Fruit fly (Drosophila melanogaster) whole organism, embryonic: ENCODE data around the gene CG11905.

Experiments
- CG10267 ChIP-seq: fragments of 200-800 bp; sonication (Bioruptor generic); optimal IDR thresholded peaks from 2 replicates; lab custom pipeline; 2018; ENCODE audit warnings: missing biosample characterization, mild to moderate bottlenecking, missing genetic modification characterization, moderate library complexity
- CG10321 ChIP-seq: fragments of 200-800 bp; sonication (Bioruptor generic); IDR thresholded peaks from 2 replicates; pipeline ENCODE4 v1.3.6; 2022; ENCODE audit warnings: missing biosample characterization, missing genetic modification characterization
- CG14050 ChIP-seq: fragments of 200-800 bp; sonication (Bioruptor generic); IDR thresholded peaks from 3 replicates; pipeline ENCODE4 v1.3.6; 2022; ENCODE audit warnings: missing biosample characterization, missing genetic modification characterization
- CG14667 ChIP-seq: fragments of 200-800 bp; sonication (Bioruptor generic); IDR thresholded peaks from 2 replicates; pipeline ENCODE4 v1.3.6; 2022; ENCODE audit warnings: missing biosample characterization, missing genetic modification characterization
- CG15479 ChIP-seq: fragments of 200-800 bp; sonication (Bioruptor generic); optimal IDR thresholded peaks from 3 replicates; lab custom pipeline; 2019; ENCODE audit warnings: missing biosample characterization, mild to moderate bottlenecking, missing genetic modification characterization, moderate library complexity
- CG15696 ChIP-seq: fragments of 200-800 bp; sonication (Bioruptor generic); optimal IDR thresholded peaks from 2 replicates; lab custom pipeline; 2019; ENCODE audit warnings: missing biosample characterization, mild to moderate bottlenecking, missing genetic modification characterization, moderate library complexity
- CG17385 ChIP-seq: fragments of 200-800 bp; sonication (Bioruptor generic); optimal IDR thresholded peaks from 3 replicates; lab custom pipeline; 2018; ENCODE audit warnings: missing biosample characterization, mild to moderate bottlenecking, missing genetic modification characterization
- CG18476 ChIP-seq: fragments of 200-800 bp; sonication (Bioruptor generic); optimal IDR thresholded peaks from 2 replicates; lab custom pipeline; 2016; ENCODE audit warnings: missing biosample characterization, mild to moderate bottlenecking, missing genetic modification characterization
- CG2116 ChIP-seq: fragments of 200-800 bp; sonication (Bioruptor generic); optimal IDR thresholded peaks from 3 replicates; lab custom pipeline; 2018; ENCODE audit warnings: missing biosample characterization, mild to moderate bottlenecking, missing genetic modification characterization
- CG2129 ChIP-seq: fragments of 200-800 bp; sonication (Bioruptor generic); IDR thresholded peaks from 2 replicates; pipeline ENCODE4 v1.3.6; 2022; ENCODE audit warnings: missing biosample characterization, missing genetic modification characterization; ENCODE audit not compliant: partially characterized antibody
- CG30020 ChIP-seq: fragments of 200-800 bp; optimal IDR thresholded peaks from 2 replicates; lab custom pipeline; 2019; ENCODE audit warnings: missing biosample characterization, mild to moderate bottlenecking, missing genetic modification characterization, moderate library complexity
- CG31441 ChIP-seq: fragments of 200-800 bp; sonication (Bioruptor generic); IDR thresholded peaks from 2 replicates; pipeline ENCODE4 v1.3.6; 2022; ENCODE audit warnings: missing biosample characterization, missing genetic modification characterization
- CG3726 ChIP-seq: fragments of 200-800 bp; sonication (Bioruptor generic); IDR thresholded peaks from 3 replicates; pipeline ENCODE4, ENCODE4 v1.3.6; 2022; ENCODE audit warnings: missing biosample characterization, missing genetic modification characterization
- CG4360 ChIP-seq: fragments of 200-800 bp; sonication (Bioruptor generic); IDR thresholded peaks from 2 replicates; pipeline ENCODE4 v1.3.6; 2022; ENCODE audit warnings: missing biosample characterization, missing genetic modification characterization
- CG6654 ChIP-seq: fragments of 200-800 bp; sonication (Bioruptor generic); optimal IDR thresholded peaks from 2 replicates; lab custom pipeline; 2017; ENCODE audit warnings: missing biosample characterization, mild to moderate bottlenecking, missing genetic modification characterization
- CG6683 ChIP-seq: fragments of 200-800 bp; sonication (Bioruptor generic); optimal IDR thresholded peaks from 2 replicates; lab custom pipeline; 2017; ENCODE audit warnings: missing biosample characterization, mild to moderate bottlenecking, missing genetic modification characterization, missing genetic modification reagents
- CG6689 ChIP-seq: fragments of 200-800 bp; sonication (Bioruptor generic); IDR thresholded peaks from 2 replicates; pipeline ENCODE4 v1.3.6; 2022; ENCODE audit warnings: missing biosample characterization, missing genetic modification characterization
- CG8478 ChIP-seq: fragments of >200 bp; optimal IDR thresholded peaks from 2 replicates; lab custom pipeline; 2018
- Dbx ChIP-seq: fragments of 200-800 bp; sonication (Bioruptor generic); IDR thresholded peaks from 3 replicates; pipeline ENCODE4 v1.3.6; 2022; ENCODE audit warnings: missing biosample characterization, missing genetic modification characterization
- Ets65A ChIP-seq: fragments of 200-800 bp; sonication (Bioruptor generic); peaks from one replicate; lab custom pipeline; 2016; ENCODE audit warnings: missing biosample characterization, missing genetic modification characterization
- Fer2 ChIP-seq: fragments of 200-800 bp; sonication (Bioruptor generic); optimal IDR thresholded peaks from 2 replicates; lab custom pipeline; 2018; ENCODE audit warnings: missing biosample characterization, mild to moderate bottlenecking, missing genetic modification characterization, moderate library complexity
- HLH54F ChIP-seq: fragments of 200-800 bp; sonication (Bioruptor generic); optimal IDR thresholded peaks from 3 replicates; lab custom pipeline; 2016; ENCODE audit warnings: missing biosample characterization, missing genetic modification characterization
- Mad ChIP-seq: fragments of 200-800 bp; sonication (Bioruptor generic); optimal IDR thresholded peaks from 2 replicates; lab custom pipeline; 2016; ENCODE audit warnings: missing biosample characterization, missing genetic modification characterization
- Max ChIP-seq: fragments of 200-800 bp; sonication (Bioruptor generic); optimal IDR thresholded peaks from 2 replicates; lab custom pipeline; 2016; ENCODE audit warnings: missing biosample characterization, mild to moderate bottlenecking, missing genetic modification characterization
- NfI ChIP-seq: fragments of 200-800 bp; sonication (Bioruptor generic); optimal IDR thresholded peaks from 3 replicates; lab custom pipeline; 2018; ENCODE audit warnings: missing biosample characterization, mild to moderate bottlenecking, missing genetic modification characterization, moderate library complexity
- ap ChIP-seq: fragments of 200-800 bp; sonication (Bioruptor generic); IDR thresholded peaks from 2 replicates; pipeline ENCODE4 v1.3.6; 2022; ENCODE audit warnings: missing biosample characterization, missing genetic modification characterization
- br ChIP-seq: fragments of >200 bp; optimal IDR thresholded peaks from 2 replicates; lab custom pipeline; 2017
- bsh ChIP-seq, 2 experiments: fragments of 200-800 bp; sonication (Bioruptor generic); optimal IDR thresholded peaks; 2 replicates each; lab custom pipeline; 2017 to 2018; ENCODE audit warnings: mild to moderate bottlenecking in 2 of 2, missing biosample characterization in 2 of 2, missing genetic modification characterization in 2 of 2, moderate library complexity in 1 of 2
- croc ChIP-seq: fragments of 200-800 bp; sonication (Bioruptor generic); conservative IDR thresholded peaks from 3 replicates; pipeline ENCODE4 v1.3.6; 2022; ENCODE audit warnings: missing biosample characterization, missing genetic modification characterization
- dmrt99B ChIP-seq: fragments of 200-800 bp; sonication (Bioruptor generic); optimal IDR thresholded peaks from 2 replicates; lab custom pipeline; 2018; ENCODE audit warnings: missing biosample characterization, mild to moderate bottlenecking, missing genetic modification characterization, moderate library complexity
- dysf ChIP-seq: fragments of 200-800 bp; sonication (Bioruptor generic); IDR thresholded peaks from 3 replicates; pipeline ENCODE4 v1.3.6; 2022; ENCODE audit warnings: missing biosample characterization, missing genetic modification characterization
- eve ChIP-seq, 2 experiments: fragments of >200 bp; optimal IDR thresholded peaks; 2 replicates each; lab custom pipeline; 2017; ENCODE audit warnings: missing biosample characterization in 2 of 2, missing genetic modification characterization in 2 of 2
- exex ChIP-seq: fragments of 200-800 bp; sonication (Bioruptor generic); optimal IDR thresholded peaks from 4 replicates; lab custom pipeline; 2018; ENCODE audit warnings: missing biosample characterization, mild to moderate bottlenecking, missing genetic modification characterization, moderate library complexity
- gce ChIP-seq: fragments of 200-800 bp; sonication (Bioruptor generic); IDR thresholded peaks from 3 replicates; pipeline ENCODE4 v1.3.6; 2022; ENCODE audit warnings: missing biosample characterization, missing genetic modification characterization
- grau ChIP-seq: fragments of 200-800 bp; optimal IDR thresholded peaks from 3 replicates; lab custom pipeline; 2019; ENCODE audit warnings: missing biosample characterization, mild to moderate bottlenecking, missing genetic modification characterization, moderate library complexity
- jing ChIP-seq: fragments of 200-800 bp; sonication (Bioruptor generic); optimal IDR thresholded peaks from 2 replicates; lab custom pipeline; 2018; ENCODE audit warnings: missing biosample characterization, mild to moderate bottlenecking, missing genetic modification characterization
- lov ChIP-seq, 2 experiments: fragments of 200-800 bp in 1 of 2; fragments of >200 bp in 1 of 2; sonication (Bioruptor generic) in 1 of 2; IDR thresholded peaks in 1 of 2; optimal IDR thresholded peaks in 1 of 2; 2 replicates in 1 of 2; 3 replicates in 1 of 2; pipeline versions ENCODE4 v1.3.6 to Lab custom; 2017 to 2022; ENCODE audit warnings: missing biosample characterization in 1 of 2, missing genetic modification characterization in 1 of 2
- odd ChIP-seq: fragments of 200-800 bp; sonication (Bioruptor generic); optimal IDR thresholded peaks from 2 replicates; lab custom pipeline; 2017; ENCODE audit warnings: missing biosample characterization, mild to moderate bottlenecking, missing genetic modification characterization
- onecut ChIP-seq: fragments of 200-800 bp; sonication (Bioruptor generic); IDR thresholded peaks from 2 replicates; pipeline ENCODE4 v1.3.6; 2022; ENCODE audit warnings: missing biosample characterization, missing genetic modification characterization
- pan ChIP-seq, 4 experiments: fragments of >200 bp in 3 of 4; fragments of 200-800 bp in 1 of 4; sonication (Bioruptor generic) in 1 of 4; optimal IDR thresholded peaks in 3 of 4; IDR thresholded peaks in 1 of 4; 2 replicates each; pipeline versions ENCODE4 v1.3.6 to Lab custom; 2017 to 2022; ENCODE audit warnings: missing biosample characterization in 2 of 4, missing genetic modification characterization in 2 of 4, mixed read lengths in 1 of 4
- prd ChIP-seq, 3 experiments: fragments of >200 bp in 2 of 3; fragments of 200-800 bp in 1 of 3; sonication (Bioruptor generic) in 1 of 3; optimal IDR thresholded peaks in 2 of 3; IDR thresholded peaks in 1 of 3; 2 replicates in 2 of 3; 3 replicates in 1 of 3; pipeline versions ENCODE4 v1.3.6 to Lab custom; 2017 to 2022; ENCODE audit warnings: missing biosample characterization in 1 of 3, missing genetic modification characterization in 1 of 3
- run ChIP-seq: fragments of 200-800 bp; sonication (Bioruptor generic); optimal IDR thresholded peaks from 3 replicates; lab custom pipeline; 2018; ENCODE audit warnings: missing biosample characterization, mild to moderate bottlenecking, missing genetic modification characterization
- sim ChIP-seq: fragments of 200-800 bp; sonication (Bioruptor generic); IDR thresholded peaks from 2 replicates; pipeline ENCODE4 v1.3.6; 2022; ENCODE audit warnings: missing biosample characterization, missing genetic modification characterization
- sima ChIP-seq: fragments of 200-800 bp; sonication (Bioruptor generic); optimal IDR thresholded peaks from 2 replicates; lab custom pipeline; 2016; ENCODE audit warnings: missing biosample characterization, missing genetic modification characterization
- sug ChIP-seq: fragments of 200-800 bp; optimal IDR thresholded peaks from 2 replicates; lab custom pipeline; 2019; ENCODE audit warnings: missing biosample characterization, mild to moderate bottlenecking, missing genetic modification characterization, moderate library complexity
- tio ChIP-seq: fragments of 200-800 bp; sonication (Bioruptor generic); optimal IDR thresholded peaks from 2 replicates; lab custom pipeline; 2017; ENCODE audit warnings: missing biosample characterization, missing genetic modification characterization, inconsistent platforms
- tna ChIP-seq: fragments of 200-800 bp; sonication (Bioruptor generic); IDR thresholded peaks from 2 replicates; pipeline ENCODE4 v1.3.6; 2022; ENCODE audit warnings: missing biosample characterization, missing genetic modification characterization; ENCODE audit not compliant: partially characterized antibody
- zf30C ChIP-seq: fragments of 200-800 bp; sonication (Bioruptor generic); optimal IDR thresholded peaks from 3 replicates; lab custom pipeline; 2018; ENCODE audit warnings: missing biosample characterization, mild to moderate bottlenecking, missing genetic modification characterization

CG11905 gene

DNA sequence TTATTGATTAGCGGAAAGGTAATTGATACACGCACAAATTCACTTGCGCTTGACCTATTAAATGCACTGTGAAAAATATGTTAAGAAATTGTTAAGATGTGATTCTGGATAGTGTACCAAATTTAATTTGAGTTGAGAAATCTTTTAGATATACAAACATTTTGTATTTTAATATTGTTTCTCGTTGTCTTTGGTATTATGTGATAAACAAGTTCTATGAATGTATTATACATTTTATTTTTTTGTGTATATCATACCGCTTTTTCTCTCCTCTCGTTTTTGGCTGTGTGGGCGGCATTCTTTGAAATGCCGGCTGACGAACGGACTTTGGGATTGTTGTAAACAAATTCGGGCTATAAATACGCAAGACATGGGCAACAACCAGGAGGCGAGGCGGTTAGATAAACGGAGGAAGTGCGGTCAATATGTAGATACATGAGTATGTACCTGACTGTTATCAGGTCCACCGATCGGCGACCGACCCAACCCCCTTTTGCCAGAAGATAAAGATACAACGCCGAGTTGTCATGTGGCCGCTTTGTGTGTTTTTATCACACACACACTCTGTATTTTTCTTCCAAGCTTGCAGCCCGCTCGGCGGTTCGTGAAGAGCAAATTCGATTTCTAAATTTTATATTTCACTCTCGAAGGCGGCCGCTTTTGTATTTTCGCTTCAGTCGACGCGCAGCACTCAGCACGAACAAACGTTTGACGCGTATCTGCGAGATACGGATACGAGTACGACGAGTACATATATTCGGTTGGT, 21.6 kb upstream of the CG11905 start (continued):
- TF ChIP-seq pan (optimal IDR thresholded peaks at IDR 0.05; lab: Kevin White, UChicago) (no peak), pan (GFP tag; optimal IDR thresholded peaks at IDR 0.05 in 1 of 2, IDR thresholded peaks at IDR 0.05 in 1 of 2) (peak in 1 of 2 experiments; percentile 86), CG2129 (no peak), CG18476 (peak; percentile 67), Max (GFP tag; lab: Kevin White, UChicago) (peak; percentile 17), CG14050 (GFP tag; lab: Robert Waterston, UW) (peak; percentile 65), Dbx (GFP tag; lab: Robert Waterston, UW) (peak; percentile 74), tna (GFP tag; lab: Robert Waterston, UW) (no peak), CG2116 (GFP tag; lab: Kevin White, UChicago) (no peak), CG14667 (peak; percentile 43), dmrt99B (tag; lab: Kevin White, UChicago) (peak; percentile 73), Ets65A (peak; percentile 86), CG3726 (no peak), NfI (GFP tag; lab: Kevin White, UChicago) (peak; percentile 53), dysf (GFP tag; lab: Robert Waterston, UW) (peak; percentile 78), zf30C (GFP tag; lab: Kevin White, UChicago) (peak; percentile 62), ap (peak; percentile 62), Mad (GFP tag; lab: Kevin White, UChicago) (no peak), sim (GFP tag; lab: Robert Waterston, UW) (peak; percentile 65), CG17385 (GFP tag; lab: Kevin White, UChicago) (peak; percentile 75), CG10321 (GFP tag; lab: Robert Waterston, UW) (no peak), CG15696 (no peak), eve (GFP tag; optimal IDR thresholded peaks at IDR 0.05; lab: Kevin White, UChicago) (peak in 1 of 2 experiments; percentile 90), CG6689 (GFP tag; lab: Robert Waterston, UW) (peak; percentile 75), Fer2 (tag; lab: Kevin White, UChicago) (peak; percentile 31), croc (peak; percentile 28; the same call in 1 of the 3 replicates), prd (optimal IDR thresholded peaks at IDR 0.05; lab: Kevin White, UChicago) (no peak), prd (GFP tag; IDR thresholded peaks at IDR 0.05; lab: Robert Waterston, UW) (peak; percentile 78), CG4360 (GFP tag; lab: Robert Waterston, UW) (no peak), jing (peak; percentile 54), exex (no peak), CG30020 (no peak), CG6654 (peak; percentile 6), CG15479 (GFP tag; lab: Kevin White, UChicago) (peak; percentile 93), CG10267 (tag; lab: Kevin White, UChicago) (peak; percentile 71), br (lab: Kevin White, UChicago) (no peak), gce (GFP tag; lab: Robert Waterston, UW) (0 out of 3 replicates have a peak, but pooled peaks have one; percentile 40), tio (GFP tag; lab: Kevin White, UChicago) (peak; percentile 43), onecut (GFP tag; lab: Robert Waterston, UW) (peak; percentile 63), CG31441 (peak; percentile 63), grau (tag; lab: Kevin White, UChicago) (peak; percentile 83), bsh (GFP tag; optimal IDR thresholded peaks at IDR 0.05; lab: Kevin White, UChicago) (peak in 1 of 2 experiments; percentile 82), lov (optimal IDR thresholded peaks at IDR 0.05; lab: Kevin White, UChicago) (no peak), lov (GFP tag; IDR thresholded peaks at IDR 0.05; lab: Robert Waterston, UW) (no peak), sug (peak; percentile 59), sima (GFP tag; lab: Kevin White, UChicago) (no peak), CG8478 (lab: Kevin White, UChicago) (no peak), HLH54F (GFP tag; lab: Kevin White, UChicago) (peak; percentile 21), odd (GFP tag; lab: Kevin White, UChicago) (peak; percentile 56), CG6683 (peak; percentile 21), run (tag; lab: Kevin White, UChicago) (peak; percentile 32)
